Worm (Caenorhabditis elegans) whole organism, L1 larva: ENCODE measurements around the gene zig-10.

Experiments
- ama-1 ChIP-seq: fragments of 150-350 bp; optimal IDR thresholded peaks from 2 replicates; lab custom pipeline; 2014
- ces-1 ChIP-seq: fragments of 150-350 bp; optimal IDR thresholded peaks from 2 replicates; lab custom pipeline; 2014; ENCODE audit warnings: missing biosample characterization, missing genetic modification reagents, missing genetic modification characterization
- fos-1 ChIP-seq: fragments of 150-350 bp; optimal IDR thresholded peaks from 2 replicates; lab custom pipeline; 2014; ENCODE audit warnings: missing biosample characterization, missing genetic modification characterization

- TF ChIP-seq fos-1 (tag; lab: Kevin White, UChicago): no peak
- TF ChIP-seq ama-1 (lab: Kevin White, UChicago): no peak
- TF ChIP-seq ces-1 (GFP tag; lab: Kevin White, UChicago): no peak
Measured at ce11 chrII:6411660-6412451, 13.3 kb downstream of the zig-10 start.
